Worm (Caenorhabditis elegans) whole organism, mixed stage, embryonic: ENCODE data around the gene hlh-33.

Experiments used
- ceh-39 ChIP-seq: fragments of 150-350 bp; optimal IDR thresholded peaks from 2 replicates; lab custom pipeline; 2014; ENCODE audit warnings: missing biosample characterization, missing genetic modification characterization
- ces-1 ChIP-seq: fragments of 150-350 bp; optimal IDR thresholded peaks from 2 replicates; lab custom pipeline; 2014; ENCODE audit warnings: missing biosample characterization, missing genetic modification reagents, missing genetic modification characterization
- elt-1 ChIP-seq: sonication (generic microtip); optimal IDR thresholded peaks from 2 replicates; lab custom pipeline; 2017; ENCODE audit warnings: missing genetic modification characterization, mild to moderate bottlenecking, missing compliant biosample characterization, antibody characterized with exemption, moderate library complexity, borderline replicate concordance; ENCODE audit not compliant: insufficient read depth
- elt-3 ChIP-seq: fragments of 150-350 bp; optimal IDR thresholded peaks from 2 replicates; lab custom pipeline; 2014; ENCODE audit warnings: missing biosample characterization, missing genetic modification characterization
- lsy-2 ChIP-seq: fragments of 150-350 bp; optimal IDR thresholded peaks from 2 replicates; lab custom pipeline; 2014; ENCODE audit warnings: missing biosample characterization, missing genetic modification characterization
- mab-5 ChIP-seq: fragments of 150-350 bp; optimal IDR thresholded peaks from 2 replicates; lab custom pipeline; 2014; ENCODE audit warnings: missing biosample characterization, missing genetic modification characterization
- mls-2 ChIP-seq: sonication (generic microtip); optimal IDR thresholded peaks from 2 replicates; lab custom pipeline; 2016; ENCODE audit warnings: mild to moderate bottlenecking, missing genetic modification characterization, moderate library complexity, missing compliant biosample characterization
- nhr-237 ChIP-seq: fragments of 150-350 bp; optimal IDR thresholded peaks from 2 replicates; lab custom pipeline; 2014; ENCODE audit warnings: missing biosample characterization, missing genetic modification characterization
- nhr-76 ChIP-seq: sonication (generic microtip); optimal IDR thresholded peaks from 2 replicates; lab custom pipeline; 2017; ENCODE audit warnings: missing biosample characterization, missing genetic modification characterization
- pha-4 ChIP-seq: fragments of 150-350 bp; optimal IDR thresholded peaks from 2 replicates; lab custom pipeline; 2018; ENCODE audit warnings: missing biosample characterization, missing genetic modification reagents, missing genetic modification characterization
- snpc-4 ChIP-seq: fragments of 150-350 bp; optimal IDR thresholded peaks from 2 replicates; lab custom pipeline; 2014; ENCODE audit warnings: missing biosample characterization, missing genetic modification characterization
- unc-62 ChIP-seq: fragments of 150-350 bp; optimal IDR thresholded peaks from 2 replicates; lab custom pipeline; 2014; ENCODE audit warnings: missing biosample characterization, missing genetic modification reagents, missing genetic modification characterization
- zip-8 ChIP-seq: fragments of 150-350 bp; optimal IDR thresholded peaks from 2 replicates; lab custom pipeline; 2014; ENCODE audit warnings: missing biosample characterization, missing genetic modification characterization
- ztf-11 ChIP-seq: fragments of 150-350 bp; optimal IDR thresholded peaks from 2 replicates; lab custom pipeline; 2014; ENCODE audit warnings: missing biosample characterization, missing genetic modification characterization

ce11 chrIII:1893851-1894250, 38.7 kb downstream of the hlh-33 start, which contains the start of the genes B0524.5 and B0524.2:
- TF ChIP-seq snpc-4 (tag; lab: Kevin White, UChicago) (no peak), ztf-11 (tag; lab: Kevin White, UChicago) (no peak), nhr-237 (tag; lab: Kevin White, UChicago) (no peak), ceh-39 (no peak), unc-62 (GFP tag; lab: Kevin White, UChicago) (no peak), pha-4 (no peak), lsy-2 (no peak), mls-2 (tag; lab: Kevin White, UChicago) (no peak), ces-1 (no peak), elt-1 (tag; lab: Kevin White, UChicago) (no peak), nhr-76 (tag; lab: Kevin White, UChicago) (no peak), mab-5 (tag; lab: Kevin White, UChicago) (no peak), zip-8 (tag; lab: Kevin White, UChicago) (no peak), elt-3 (tag; lab: Kevin White, UChicago) (no peak)
